Worm (Caenorhabditis elegans) whole organism, L1 larva: ENCODE data around the gene C53D6.10.

Experiments
- ceh-82 ChIP-seq, 3 experiments: fragments of 150-350 bp in 1 of 3; sonication (generic microtip) in 2 of 3; optimal IDR thresholded peaks; 2 replicates each; lab custom pipeline; 2014 to 2017; ENCODE audit warnings: missing biosample characterization in 3 of 3, missing genetic modification characterization in 3 of 3
- ces-1 ChIP-seq: fragments of 150-350 bp; optimal IDR thresholded peaks from 2 replicates; lab custom pipeline; 2014; ENCODE audit warnings: missing biosample characterization, missing genetic modification reagents, missing genetic modification characterization
- efl-3 ChIP-seq: fragments of 200-800 bp; sonication (Bioruptor generic); optimal IDR thresholded peaks from 2 replicates; lab custom pipeline; 2018; ENCODE audit warnings: mild to moderate bottlenecking, missing genetic modification characterization, missing compliant biosample characterization
- mab-9 ChIP-seq: fragments of 200-800 bp; sonication (Bioruptor generic); IDR thresholded peaks from 2 replicates; pipeline ENCODE4 v1.3.6; 2022; ENCODE audit warnings: missing genetic modification reagents, missing genetic modification characterization, missing compliant biosample characterization
- nhr-12 ChIP-seq: sonication (generic microtip); optimal IDR thresholded peaks from 2 replicates; lab custom pipeline; 2017; ENCODE audit warnings: missing biosample characterization, missing genetic modification characterization
- nhr-77 ChIP-seq: fragments of 150-350 bp; optimal IDR thresholded peaks from 2 replicates; lab custom pipeline; 2014; ENCODE audit warnings: missing biosample characterization, missing genetic modification characterization
- snpc-4 ChIP-seq: fragments of 150-350 bp; optimal IDR thresholded peaks from 2 replicates; lab custom pipeline; 2014; ENCODE audit warnings: missing biosample characterization, missing genetic modification characterization
- unc-130 ChIP-seq: fragments of 150-350 bp; optimal IDR thresholded peaks from 2 replicates; lab custom pipeline; 2017; ENCODE audit warnings: missing biosample characterization, missing genetic modification characterization, inconsistent platforms
- ztf-11 ChIP-seq, 2 experiments: sonication (generic microtip); optimal IDR thresholded peaks; 2 replicates each; lab custom pipeline; 2016 to 2017; ENCODE audit warnings: missing genetic modification characterization in 2 of 2, missing biosample characterization in 1 of 2, missing compliant biosample characterization in 1 of 2

- TF ChIP-seq nhr-77 (tag; lab: Kevin White, UChicago) = no peak
- TF ChIP-seq ceh-82 (tag; optimal IDR thresholded peaks at IDR 0.05; lab: Kevin White, UChicago) = no peak
- no peak for TF ChIP-seq mab-9 (GFP tag; lab: Robert Waterston, UW)
- TF ChIP-seq snpc-4 (tag; lab: Kevin White, UChicago) = no peak
- no peak for TF ChIP-seq ces-1 (GFP tag; lab: Kevin White, UChicago)
- no peak for TF ChIP-seq efl-3 (GFP tag; lab: Kevin White, UChicago)
- no peak for TF ChIP-seq ztf-11 (tag; optimal IDR thresholded peaks at IDR 0.05; lab: Kevin White, UChicago)
- TF ChIP-seq unc-130 (tag; lab: Kevin White, UChicago) = peak; percentile 73
- TF ChIP-seq nhr-12 = no peak
These were observed 46.0 kb upstream of the C53D6.10 start for ce11 chrIV:9080201-9080600.
